Fruit fly (Drosophila melanogaster) whole organism, embryonic: ENCODE results near the gene NK7.1.

Experiments
- Ada2b ChIP-seq: fragments of 200-800 bp; sonication (Bioruptor generic); IDR thresholded peaks from 2 replicates; pipeline ENCODE4 v1.3.6; 2022; ENCODE audit warnings: missing biosample characterization, missing genetic modification characterization
- CG10267 ChIP-seq: fragments of 200-800 bp; sonication (Bioruptor generic); optimal IDR thresholded peaks from 2 replicates; lab custom pipeline; 2018; ENCODE audit warnings: missing biosample characterization, mild to moderate bottlenecking, missing genetic modification characterization, moderate library complexity
- CG10366 ChIP-seq: fragments of 200-800 bp; sonication (Bioruptor generic); IDR thresholded peaks from 2 replicates; pipeline ENCODE4 v1.3.6; 2022; ENCODE audit warnings: missing biosample characterization, missing genetic modification characterization
- CG11696 ChIP-seq: fragments of 200-800 bp; sonication (Bioruptor generic); IDR thresholded peaks from 2 replicates; pipeline ENCODE4 v1.3.6; 2022; ENCODE audit warnings: missing biosample characterization, missing genetic modification characterization
- CG13424 ChIP-seq: fragments of 200-800 bp; sonication (Bioruptor generic); optimal IDR thresholded peaks from 2 replicates; lab custom pipeline; 2019; ENCODE audit warnings: missing biosample characterization, mild to moderate bottlenecking, missing genetic modification characterization, moderate library complexity
- CG15011 ChIP-seq: fragments of 200-800 bp; sonication (Bioruptor generic); optimal IDR thresholded peaks from 3 replicates; lab custom pipeline; 2018; ENCODE audit warnings: missing biosample characterization, mild to moderate bottlenecking, missing genetic modification characterization
- CG15269 ChIP-seq: fragments of 200-800 bp; sonication (Bioruptor generic); optimal IDR thresholded peaks from 2 replicates; lab custom pipeline; 2018; ENCODE audit warnings: missing biosample characterization, mild to moderate bottlenecking, missing genetic modification characterization, moderate library complexity
- CG17568 ChIP-seq: fragments of 200-800 bp; sonication (Bioruptor generic); optimal IDR thresholded peaks from 2 replicates; lab custom pipeline; 2018; ENCODE audit warnings: missing biosample characterization, mild to moderate bottlenecking, missing genetic modification characterization, moderate library complexity
- CG42726 ChIP-seq: fragments of 200-800 bp; sonication (Bioruptor generic); IDR thresholded peaks from 2 replicates; pipeline ENCODE4 v1.3.6; 2022; ENCODE audit warnings: missing biosample characterization, missing genetic modification characterization; ENCODE audit not compliant: partially characterized antibody
- CG4730 ChIP-seq: fragments of 200-800 bp; sonication (Bioruptor generic); IDR thresholded peaks from 2 replicates; pipeline ENCODE4 v1.3.6; 2022; ENCODE audit warnings: missing biosample characterization, missing genetic modification characterization
- CG4820 ChIP-seq: fragments of 200-800 bp; sonication (Bioruptor generic); optimal IDR thresholded peaks from 3 replicates; lab custom pipeline; 2016; ENCODE audit warnings: missing biosample characterization, missing genetic modification characterization
- CG8924 ChIP-seq: fragments of 200-800 bp; optimal IDR thresholded peaks from 3 replicates; lab custom pipeline; 2019; ENCODE audit warnings: missing biosample characterization, mild to moderate bottlenecking, missing genetic modification characterization, moderate library complexity
- CG9215 ChIP-seq: fragments of 200-800 bp; sonication (Bioruptor generic); IDR thresholded peaks from 2 replicates; pipeline ENCODE4 v1.3.6; 2022; ENCODE audit warnings: missing biosample characterization, missing genetic modification characterization
- CG9437 ChIP-seq: fragments of 200-800 bp; sonication (Bioruptor generic); optimal IDR thresholded peaks from 2 replicates; lab custom pipeline; 2018; ENCODE audit warnings: missing biosample characterization, mild to moderate bottlenecking, missing genetic modification characterization
- CG9817 ChIP-seq: fragments of 200-800 bp; sonication (Bioruptor generic); optimal IDR thresholded peaks from 2 replicates; lab custom pipeline; 2018; ENCODE audit warnings: missing biosample characterization, mild to moderate bottlenecking, missing genetic modification characterization, moderate library complexity
- Dbx ChIP-seq: fragments of 200-800 bp; sonication (Bioruptor generic); IDR thresholded peaks from 3 replicates; pipeline ENCODE4 v1.3.6; 2022; ENCODE audit warnings: missing biosample characterization, missing genetic modification characterization
- Hand ChIP-seq: fragments of 200-800 bp; sonication (Bioruptor generic); optimal IDR thresholded peaks from 2 replicates; lab custom pipeline; 2017; ENCODE audit warnings: mild to moderate bottlenecking, missing biosample characterization, missing genetic modification reagents, missing genetic modification characterization
- HmgD ChIP-seq: fragments of 200-800 bp; sonication (Bioruptor generic); optimal IDR thresholded peaks from 3 replicates; lab custom pipeline; 2016; ENCODE audit warnings: missing biosample characterization, missing genetic modification characterization
- NFAT ChIP-seq: fragments of 200-800 bp; sonication (Bioruptor generic); IDR thresholded peaks from 2 replicates; pipeline ENCODE4 v1.3.6; 2022; ENCODE audit warnings: missing biosample characterization, missing genetic modification characterization
- Neu2 ChIP-seq: fragments of 200-800 bp; sonication (Bioruptor generic); optimal IDR thresholded peaks from 3 replicates; lab custom pipeline; 2016; ENCODE audit warnings: missing biosample characterization, missing genetic modification characterization, borderline replicate concordance
- Six4 ChIP-seq: fragments of 200-800 bp; sonication (Bioruptor generic); optimal IDR thresholded peaks from 2 replicates; lab custom pipeline; 2016; ENCODE audit warnings: missing biosample characterization, missing genetic modification characterization
- Xbp1 ChIP-seq: fragments of 200-800 bp; sonication (Bioruptor generic); optimal IDR thresholded peaks from 3 replicates; lab custom pipeline; 2016; ENCODE audit warnings: missing biosample characterization, mild to moderate bottlenecking, missing genetic modification characterization
- amos ChIP-seq: fragments of 200-800 bp; sonication (Bioruptor generic); IDR thresholded peaks from 2 replicates; pipeline ENCODE4 v1.3.6; 2022; ENCODE audit warnings: missing biosample characterization, missing genetic modification characterization; ENCODE audit not compliant: partially characterized antibody
- aop ChIP-seq: fragments of 200-800 bp; sonication (Bioruptor generic); IDR thresholded peaks from 2 replicates; pipeline ENCODE4 v1.3.6; 2022; ENCODE audit warnings: missing biosample characterization, missing genetic modification characterization
- ap ChIP-seq: fragments of 200-800 bp; sonication (Bioruptor generic); IDR thresholded peaks from 2 replicates; pipeline ENCODE4 v1.3.6; 2022; ENCODE audit warnings: missing biosample characterization, missing genetic modification characterization
- bowl ChIP-seq: fragments of 200-800 bp; sonication (Bioruptor generic); IDR thresholded peaks from 2 replicates; pipeline ENCODE4 v1.3.6; 2022; ENCODE audit warnings: missing biosample characterization, missing genetic modification characterization
- caup ChIP-seq: fragments of 200-800 bp; sonication (Bioruptor generic); optimal IDR thresholded peaks from 3 replicates; lab custom pipeline; 2017; ENCODE audit warnings: missing biosample characterization, mild to moderate bottlenecking, missing genetic modification characterization, moderate library complexity; ENCODE audit not compliant: severe bottlenecking
- chinmo ChIP-seq: fragments of 200-800 bp; sonication (Bioruptor generic); IDR thresholded peaks from 4 replicates; pipeline ENCODE4 v1.3.6; 2022; ENCODE audit warnings: missing biosample characterization, missing genetic modification characterization; ENCODE audit not compliant: partially characterized antibody
- disco-r ChIP-seq: fragments of 200-800 bp; sonication (Bioruptor generic); optimal IDR thresholded peaks from 2 replicates; lab custom pipeline; 2016; ENCODE audit warnings: missing biosample characterization, missing genetic modification characterization
- ftz-f1 ChIP-seq: fragments of 200-800 bp; sonication (Bioruptor generic); optimal IDR thresholded peaks from 2 replicates; lab custom pipeline; 2016; ENCODE audit warnings: missing biosample characterization, missing genetic modification characterization
- gcm ChIP-seq: fragments of 200-800 bp; sonication (Bioruptor generic); optimal IDR thresholded peaks from 2 replicates; lab custom pipeline; 2019; ENCODE audit warnings: missing biosample characterization, mild to moderate bottlenecking, missing genetic modification characterization, moderate library complexity
- gem ChIP-seq: fragments of 200-800 bp; sonication (Bioruptor generic); optimal IDR thresholded peaks from 2 replicates; lab custom pipeline; 2019; ENCODE audit warnings: missing biosample characterization, mild to moderate bottlenecking, missing genetic modification characterization, moderate library complexity
- gfzf ChIP-seq: fragments of 200-800 bp; sonication (Bioruptor generic); optimal IDR thresholded peaks from 2 replicates; lab custom pipeline; 2016; ENCODE audit warnings: missing biosample characterization, mild to moderate bottlenecking, missing genetic modification characterization, moderate library complexity
- grau ChIP-seq: fragments of 200-800 bp; optimal IDR thresholded peaks from 3 replicates; lab custom pipeline; 2019; ENCODE audit warnings: missing biosample characterization, mild to moderate bottlenecking, missing genetic modification characterization, moderate library complexity
- her ChIP-seq: fragments of 200-800 bp; sonication (Bioruptor generic); optimal IDR thresholded peaks from 2 replicates; lab custom pipeline; 2016; ENCODE audit warnings: missing biosample characterization, missing genetic modification characterization
- ind ChIP-seq: fragments of 200-800 bp; sonication (Bioruptor generic); optimal IDR thresholded peaks from 3 replicates; lab custom pipeline; 2016; ENCODE audit warnings: missing biosample characterization, missing genetic modification characterization
- jigr1 ChIP-seq: fragments of 200-800 bp; sonication (Bioruptor generic); IDR thresholded peaks from 3 replicates; pipeline ENCODE4 v1.3.6; 2022; ENCODE audit warnings: missing biosample characterization, missing genetic modification characterization
- lola ChIP-seq, 3 experiments: fragments of >200 bp in 2 of 3; fragments of 200-800 bp in 1 of 3; sonication (Bioruptor generic) in 1 of 3; optimal IDR thresholded peaks; 2 replicates each; lab custom pipeline; 2017 to 2019; ENCODE audit warnings: missing biosample characterization in 3 of 3, missing genetic modification characterization in 3 of 3, mild to moderate bottlenecking in 1 of 3, moderate library complexity in 1 of 3
- otp ChIP-seq: fragments of 200-800 bp; sonication (Bioruptor generic); IDR thresholded peaks from 3 replicates; pipeline ENCODE4, ENCODE4 v1.3.6; 2022; ENCODE audit warnings: missing biosample characterization, missing genetic modification characterization
- pan ChIP-seq, 4 experiments: fragments of >200 bp in 3 of 4; fragments of 200-800 bp in 1 of 4; sonication (Bioruptor generic) in 1 of 4; optimal IDR thresholded peaks in 3 of 4; IDR thresholded peaks in 1 of 4; 2 replicates each; pipeline versions ENCODE4 v1.3.6 to Lab custom; 2017 to 2022; ENCODE audit warnings: missing biosample characterization in 2 of 4, missing genetic modification characterization in 2 of 4, mixed read lengths in 1 of 4
- pita ChIP-seq: fragments of 200-800 bp; sonication (Bioruptor generic); optimal IDR thresholded peaks from 2 replicates; lab custom pipeline; 2017; ENCODE audit warnings: missing biosample characterization, mild to moderate bottlenecking, missing genetic modification characterization
- pnt ChIP-seq: fragments of 200-800 bp; sonication (Bioruptor generic); optimal IDR thresholded peaks from 3 replicates; lab custom pipeline; 2016; ENCODE audit warnings: missing biosample characterization, missing genetic modification characterization
- repo ChIP-seq: fragments of 200-800 bp; sonication (Bioruptor generic); optimal IDR thresholded peaks from 2 replicates; lab custom pipeline; 2016; ENCODE audit warnings: missing biosample characterization, missing genetic modification characterization
- row ChIP-seq: fragments of 200-800 bp; sonication (Bioruptor generic); IDR thresholded peaks from 3 replicates; pipeline ENCODE4 v1.3.6; 2022; ENCODE audit warnings: missing biosample characterization, missing genetic modification characterization
- shn ChIP-seq: fragments of 200-800 bp; sonication (Bioruptor generic); optimal IDR thresholded peaks from 3 replicates; lab custom pipeline; 2016; ENCODE audit warnings: missing biosample characterization, missing genetic modification characterization
- sim ChIP-seq: fragments of 200-800 bp; sonication (Bioruptor generic); IDR thresholded peaks from 2 replicates; pipeline ENCODE4 v1.3.6; 2022; ENCODE audit warnings: missing biosample characterization, missing genetic modification characterization
- slp2 ChIP-seq: fragments of 200-800 bp; sonication (Bioruptor generic); optimal IDR thresholded peaks from 2 replicates; lab custom pipeline; 2016; ENCODE audit warnings: missing biosample characterization, missing genetic modification characterization
- toy ChIP-seq: fragments of 200-800 bp; sonication (Bioruptor generic); IDR thresholded peaks from 2 replicates; pipeline ENCODE4 v1.3.6; 2022; ENCODE audit warnings: missing biosample characterization, missing genetic modification characterization
- trh ChIP-seq: fragments of 200-800 bp; sonication (Bioruptor generic); optimal IDR thresholded peaks from 2 replicates; lab custom pipeline; 2016; ENCODE audit warnings: missing biosample characterization, missing genetic modification characterization
- yki ChIP-seq: fragments of >200 bp; optimal IDR thresholded peaks from 3 replicates; lab custom pipeline; 2018

NK7.1 gene

DNA sequence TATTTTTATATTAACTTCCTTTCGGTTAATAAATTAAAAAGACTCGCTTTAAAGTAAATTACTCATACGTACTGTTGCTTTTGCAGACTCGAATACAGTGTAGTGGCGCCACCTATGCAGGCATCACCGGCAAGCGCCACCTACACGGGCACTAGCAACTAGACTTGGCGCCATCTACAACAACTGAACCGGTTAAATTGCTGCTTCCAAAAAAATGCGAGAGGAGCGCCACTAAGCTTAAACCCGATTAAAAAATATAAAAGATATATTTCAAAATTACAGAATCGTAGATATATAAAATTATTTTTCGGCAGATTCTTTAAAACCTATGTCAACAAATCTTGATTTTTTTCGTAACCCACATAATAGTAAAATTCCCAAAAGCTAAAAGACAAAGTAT lies 18.5 kb upstream of the NK7.1 start (continued):
- TF ChIP-seq pan (optimal IDR thresholded peaks at IDR 0.05; lab: Kevin White, UChicago) (no peak), pan (GFP tag; optimal IDR thresholded peaks at IDR 0.05 in 1 of 2, IDR thresholded peaks at IDR 0.05 in 1 of 2) (peak in 1 of 2 experiments; percentile 88), otp (GFP tag; lab: Robert Waterston, UW) (peak; percentile 89), gcm (GFP tag; lab: Kevin White, UChicago) (no peak), grau (tag; lab: Kevin White, UChicago) (peak; percentile 72), sim (GFP tag; lab: Robert Waterston, UW) (peak; percentile 66; the same call in 1 of the 2 replicates), lola (GFP tag; optimal IDR thresholded peaks at IDR 0.05; lab: Kevin White, UChicago) (peak in 1 of 3 experiments; percentile 36), HmgD (peak; percentile 84), ind (GFP tag; lab: Kevin White, UChicago) (peak; percentile 93), pnt (GFP tag; lab: Kevin White, UChicago) (peak; percentile 90), jigr1 (peak; percentile 68; the same call in 2 of the 3 replicates), CG4730 (peak; percentile 91), Hand (GFP tag; lab: Kevin White, UChicago) (no peak), Xbp1 (GFP tag; lab: Kevin White, UChicago) (peak; percentile 86), row (GFP tag; lab: Robert Waterston, UW) (peak; percentile 61; the same call in 2 of the 3 replicates), ftz-f1 (GFP tag; lab: Kevin White, UChicago) (no peak), CG15011 (peak; percentile 52), aop (GFP tag; lab: Robert Waterston, UW) (no peak), repo (GFP tag; lab: Kevin White, UChicago) (peak; percentile 76), trh (no peak), CG13424 (tag; lab: Kevin White, UChicago) (peak; percentile 40), CG4820 (peak; percentile 90), CG17568 (no peak), CG8924 (tag; lab: Kevin White, UChicago) (no peak), Ada2b (GFP tag; lab: Robert Waterston, UW) (peak; percentile 82), Dbx (peak; percentile 95), slp2 (GFP tag; lab: Kevin White, UChicago) (peak; percentile 62), caup (GFP tag; lab: Kevin White, UChicago) (peak; percentile 86), ap (GFP tag; lab: Robert Waterston, UW) (peak; percentile 65), CG9817 (tag; lab: Kevin White, UChicago) (peak; percentile 85), pita (GFP tag; lab: Kevin White, UChicago) (peak; percentile 3), her (GFP tag; lab: Kevin White, UChicago) (peak; percentile 48), bowl (GFP tag; lab: Robert Waterston, UW) (0 out of 2 replicates have a peak, but pooled peaks have one; percentile 57), shn (peak; percentile 28), gem (tag; lab: Kevin White, UChicago) (peak; percentile 73), CG9215 (GFP tag; lab: Robert Waterston, UW) (peak; percentile 77), CG11696 (0 out of 2 replicates have a peak, but pooled peaks have one; percentile 24), Neu2 (GFP tag; lab: Kevin White, UChicago) (no peak), chinmo (GFP tag; lab: Robert Waterston, UW) (peak; percentile 75; the same call in 1 of the 4 replicates), CG42726 (GFP tag; lab: Robert Waterston, UW) (peak; percentile 90), CG9437 (no peak), CG15269 (tag; lab: Kevin White, UChicago) (peak; percentile 49), yki (lab: Kevin White, UChicago) (no peak), amos (GFP tag; lab: Robert Waterston, UW) (peak; percentile 43; the same call in 1 of the 2 replicates), disco-r (GFP tag; lab: Kevin White, UChicago) (peak; percentile 4), gfzf (peak; percentile 8), Six4 (peak; percentile 88), CG10267 (peak; percentile 80), NFAT (GFP tag; lab: Robert Waterston, UW) (peak; percentile 98), toy (GFP tag; lab: Robert Waterston, UW) (no peak), CG10366 (GFP tag; lab: Robert Waterston, UW) (peak; percentile 86)
